Fruit fly (Drosophila melanogaster) whole organism, embryonic: ENCODE results near the gene msl-3.

Experiments used
- CG10366 ChIP-seq: fragments of 200-800 bp; sonication (Bioruptor generic); IDR thresholded peaks from 2 replicates; pipeline ENCODE4 v1.3.6; 2022; ENCODE audit warnings: missing biosample characterization, missing genetic modification characterization
- CG10431 ChIP-seq: fragments of 200-800 bp; sonication (Bioruptor generic); optimal IDR thresholded peaks from 3 replicates; lab custom pipeline; 2018; ENCODE audit warnings: missing biosample characterization, mild to moderate bottlenecking, missing genetic modification characterization
- CG10654 ChIP-seq: fragments of 200-800 bp; sonication (Bioruptor generic); optimal IDR thresholded peaks from 2 replicates; lab custom pipeline; 2016; ENCODE audit warnings: missing biosample characterization, missing genetic modification characterization
- CG11504 ChIP-seq: fragments of 200-800 bp; sonication (Bioruptor generic); optimal IDR thresholded peaks from 3 replicates; lab custom pipeline; 2019; ENCODE audit warnings: missing biosample characterization, mild to moderate bottlenecking, missing genetic modification characterization, moderate library complexity
- CG15479 ChIP-seq: fragments of 200-800 bp; sonication (Bioruptor generic); optimal IDR thresholded peaks from 3 replicates; lab custom pipeline; 2019; ENCODE audit warnings: missing biosample characterization, mild to moderate bottlenecking, missing genetic modification characterization, moderate library complexity
- CG17385 ChIP-seq: fragments of 200-800 bp; sonication (Bioruptor generic); optimal IDR thresholded peaks from 3 replicates; lab custom pipeline; 2018; ENCODE audit warnings: missing biosample characterization, mild to moderate bottlenecking, missing genetic modification characterization
- CG17912 ChIP-seq: fragments of 200-800 bp; sonication (Bioruptor generic); optimal IDR thresholded peaks from 2 replicates; lab custom pipeline; 2018; ENCODE audit warnings: missing biosample characterization, mild to moderate bottlenecking, missing genetic modification characterization
- CG2116 ChIP-seq: fragments of 200-800 bp; sonication (Bioruptor generic); optimal IDR thresholded peaks from 3 replicates; lab custom pipeline; 2018; ENCODE audit warnings: missing biosample characterization, mild to moderate bottlenecking, missing genetic modification characterization
- CG31224 ChIP-seq: fragments of 200-800 bp; sonication (Bioruptor generic); IDR thresholded peaks from 2 replicates; pipeline ENCODE4 v1.3.6; 2022; ENCODE audit warnings: missing biosample characterization, missing genetic modification characterization
- CG34224 ChIP-seq: fragments of 200-800 bp; sonication (Bioruptor generic); IDR thresholded peaks from 3 replicates; pipeline ENCODE4 v1.3.6; 2022; ENCODE audit warnings: missing biosample characterization, missing genetic modification characterization; ENCODE audit not compliant: partially characterized antibody
- CG4424 ChIP-seq: fragments of 200-800 bp; sonication (Bioruptor generic); optimal IDR thresholded peaks from 3 replicates; lab custom pipeline; 2016; ENCODE audit warnings: missing biosample characterization, missing genetic modification characterization
- CG6683 ChIP-seq: fragments of 200-800 bp; sonication (Bioruptor generic); optimal IDR thresholded peaks from 2 replicates; lab custom pipeline; 2017; ENCODE audit warnings: missing biosample characterization, mild to moderate bottlenecking, missing genetic modification characterization, missing genetic modification reagents
- CHES-1-like ChIP-seq: fragments of 200-800 bp; sonication (Bioruptor generic); optimal IDR thresholded peaks from 2 replicates; lab custom pipeline; 2016; ENCODE audit warnings: missing biosample characterization, missing genetic modification characterization
- Camta ChIP-seq: fragments of 200-800 bp; sonication (Bioruptor generic); optimal IDR thresholded peaks from 2 replicates; lab custom pipeline; 2016; ENCODE audit warnings: missing biosample characterization, missing genetic modification characterization
- Neu2 ChIP-seq: fragments of 200-800 bp; sonication (Bioruptor generic); optimal IDR thresholded peaks from 3 replicates; lab custom pipeline; 2016; ENCODE audit warnings: missing biosample characterization, missing genetic modification characterization, borderline replicate concordance
- NfI ChIP-seq: fragments of 200-800 bp; sonication (Bioruptor generic); optimal IDR thresholded peaks from 3 replicates; lab custom pipeline; 2018; ENCODE audit warnings: missing biosample characterization, mild to moderate bottlenecking, missing genetic modification characterization, moderate library complexity
- PHDP ChIP-seq: fragments of 200-800 bp; sonication (Bioruptor generic); optimal IDR thresholded peaks from 3 replicates; lab custom pipeline; 2018; ENCODE audit warnings: missing biosample characterization, mild to moderate bottlenecking, missing genetic modification characterization, moderate library complexity
- Poxn ChIP-seq: fragments of 200-800 bp; sonication (Bioruptor generic); IDR thresholded peaks from 2 replicates; pipeline ENCODE4 v1.3.6; 2022; ENCODE audit warnings: missing biosample characterization, missing genetic modification characterization
- Six4 ChIP-seq: fragments of 200-800 bp; sonication (Bioruptor generic); optimal IDR thresholded peaks from 2 replicates; lab custom pipeline; 2016; ENCODE audit warnings: missing biosample characterization, missing genetic modification characterization
- Sox102F ChIP-seq: fragments of 200-800 bp; sonication (Bioruptor generic); optimal IDR thresholded peaks from 2 replicates; lab custom pipeline; 2018; ENCODE audit warnings: missing biosample characterization, mild to moderate bottlenecking, missing genetic modification characterization, moderate library complexity
- Stat92E ChIP-seq, 3 experiments: fragments of >200 bp in 2 of 3; fragments of 200-800 bp in 1 of 3; sonication (Bioruptor generic) in 1 of 3; optimal IDR thresholded peaks; 2 replicates each; lab custom pipeline; 2017 to 2019; ENCODE audit warnings: missing biosample characterization in 3 of 3, missing genetic modification characterization in 3 of 3, mild to moderate bottlenecking in 1 of 3, moderate library complexity in 1 of 3
- Trl ChIP-seq, 3 experiments: fragments of >200 bp in 2 of 3; fragments of 200-800 bp in 1 of 3; sonication (Bioruptor generic) in 1 of 3; optimal IDR thresholded peaks; 2 replicates in 1 of 3; 3 replicates in 2 of 3; lab custom pipeline; 2016 to 2017; ENCODE audit warnings: missing biosample characterization in 1 of 3, missing genetic modification characterization in 1 of 3
- Xrp1 ChIP-seq: fragments of 200-800 bp; sonication (Bioruptor generic); IDR thresholded peaks from 2 replicates; pipeline ENCODE4 v1.3.6; 2022; ENCODE audit warnings: missing biosample characterization, missing genetic modification characterization
- YL-1 ChIP-seq: fragments of 200-800 bp; sonication (Bioruptor generic); optimal IDR thresholded peaks from 3 replicates; lab custom pipeline; 2017; ENCODE audit warnings: missing biosample characterization, mild to moderate bottlenecking, missing genetic modification characterization
- aop ChIP-seq: fragments of 200-800 bp; sonication (Bioruptor generic); IDR thresholded peaks from 2 replicates; pipeline ENCODE4 v1.3.6; 2022; ENCODE audit warnings: missing biosample characterization, missing genetic modification characterization
- bsh ChIP-seq, 2 experiments: fragments of 200-800 bp; sonication (Bioruptor generic); optimal IDR thresholded peaks; 2 replicates each; lab custom pipeline; 2017 to 2018; ENCODE audit warnings: mild to moderate bottlenecking in 2 of 2, missing biosample characterization in 2 of 2, missing genetic modification characterization in 2 of 2, moderate library complexity in 1 of 2
- cad ChIP-seq: fragments of >200 bp; optimal IDR thresholded peaks from 2 replicates; lab custom pipeline; 2017; ENCODE audit warnings: missing biosample characterization, missing genetic modification characterization
- chinmo ChIP-seq: fragments of 200-800 bp; sonication (Bioruptor generic); IDR thresholded peaks from 4 replicates; pipeline ENCODE4 v1.3.6; 2022; ENCODE audit warnings: missing biosample characterization, missing genetic modification characterization; ENCODE audit not compliant: partially characterized antibody
- dmrt11E ChIP-seq: fragments of 200-800 bp; sonication (Bioruptor generic); optimal IDR thresholded peaks from 3 replicates; lab custom pipeline; 2018; ENCODE audit warnings: missing biosample characterization, mild to moderate bottlenecking, missing genetic modification characterization, moderate library complexity
- dpn ChIP-seq, 2 experiments: fragments of 200-800 bp; sonication (Bioruptor generic); optimal IDR thresholded peaks; 3 replicates each; lab custom pipeline; 2016; ENCODE audit warnings: missing biosample characterization in 2 of 2, missing genetic modification characterization in 2 of 2
- ewg ChIP-seq: fragments of 200-800 bp; sonication (Bioruptor generic); optimal IDR thresholded peaks from 3 replicates; lab custom pipeline; 2017; ENCODE audit warnings: mild to moderate bottlenecking, missing biosample characterization, missing genetic modification reagents, missing genetic modification characterization
- gcm2 ChIP-seq: fragments of 200-800 bp; sonication (Bioruptor generic); optimal IDR thresholded peaks from 2 replicates; lab custom pipeline; 2016; ENCODE audit warnings: missing biosample characterization, missing genetic modification characterization
- gsb-n ChIP-seq: fragments of 200-800 bp; sonication (Bioruptor generic); optimal IDR thresholded peaks from 3 replicates; lab custom pipeline; 2018; ENCODE audit warnings: missing biosample characterization, mild to moderate bottlenecking, missing genetic modification characterization
- hbn ChIP-seq: fragments of 200-800 bp; sonication (Bioruptor generic); IDR thresholded peaks from 2 replicates; pipeline ENCODE4 v1.3.6; 2022; ENCODE audit warnings: missing biosample characterization, missing genetic modification characterization; ENCODE audit not compliant: partially characterized antibody
- inv ChIP-seq: fragments of 200-800 bp; sonication (Bioruptor generic); IDR thresholded peaks from 2 replicates; pipeline ENCODE4 v1.3.6; 2022; ENCODE audit warnings: missing biosample characterization, missing genetic modification characterization; ENCODE audit not compliant: partially characterized antibody
- ken ChIP-seq: fragments of 200-800 bp; sonication (Bioruptor generic); IDR thresholded peaks from 3 replicates; pipeline ENCODE4 v1.3.6; 2022; ENCODE audit warnings: missing biosample characterization, missing genetic modification characterization
- lola ChIP-seq, 3 experiments: fragments of >200 bp in 2 of 3; fragments of 200-800 bp in 1 of 3; sonication (Bioruptor generic) in 1 of 3; optimal IDR thresholded peaks; 2 replicates each; lab custom pipeline; 2017 to 2019; ENCODE audit warnings: missing biosample characterization in 3 of 3, missing genetic modification characterization in 3 of 3, mild to moderate bottlenecking in 1 of 3, moderate library complexity in 1 of 3
- oc ChIP-seq: fragments of 200-800 bp; sonication (Bioruptor generic); optimal IDR thresholded peaks from 2 replicates; lab custom pipeline; 2018; ENCODE audit warnings: missing biosample characterization, mild to moderate bottlenecking, missing genetic modification characterization, moderate library complexity
- odd ChIP-seq: fragments of 200-800 bp; sonication (Bioruptor generic); optimal IDR thresholded peaks from 2 replicates; lab custom pipeline; 2017; ENCODE audit warnings: missing biosample characterization, mild to moderate bottlenecking, missing genetic modification characterization
- onecut ChIP-seq: fragments of 200-800 bp; sonication (Bioruptor generic); IDR thresholded peaks from 2 replicates; pipeline ENCODE4 v1.3.6; 2022; ENCODE audit warnings: missing biosample characterization, missing genetic modification characterization
- pan ChIP-seq, 4 experiments: fragments of >200 bp in 3 of 4; fragments of 200-800 bp in 1 of 4; sonication (Bioruptor generic) in 1 of 4; optimal IDR thresholded peaks in 3 of 4; IDR thresholded peaks in 1 of 4; 2 replicates each; pipeline versions ENCODE4 v1.3.6 to Lab custom; 2017 to 2022; ENCODE audit warnings: missing biosample characterization in 2 of 4, missing genetic modification characterization in 2 of 4, mixed read lengths in 1 of 4
- pum ChIP-seq: fragments of 200-800 bp; sonication (Bioruptor generic); optimal IDR thresholded peaks from 2 replicates; lab custom pipeline; 2016; ENCODE audit warnings: missing biosample characterization, missing genetic modification characterization
- sens-2 ChIP-seq: fragments of 200-800 bp; sonication (Bioruptor generic); IDR thresholded peaks from 2 replicates; pipeline ENCODE4 v1.3.6; 2022; ENCODE audit warnings: missing biosample characterization, missing genetic modification characterization
- sisA ChIP-seq: fragments of 200-800 bp; sonication (Bioruptor generic); IDR thresholded peaks from 2 replicates; pipeline ENCODE4 v1.3.6; 2022; ENCODE audit warnings: missing biosample characterization, missing genetic modification characterization
- tll ChIP-seq, 2 experiments: fragments of 200-800 bp in 1 of 2; fragments of >200 bp in 1 of 2; sonication (Bioruptor generic) in 1 of 2; optimal IDR thresholded peaks; 2 replicates each; lab custom pipeline; 2017 to 2019; ENCODE audit warnings: missing biosample characterization in 2 of 2, missing genetic modification characterization in 2 of 2, mild to moderate bottlenecking in 1 of 2, moderate library complexity in 1 of 2
- unc-4 ChIP-seq: fragments of 200-800 bp; sonication (Bioruptor generic); IDR thresholded peaks from 2 replicates; pipeline ENCODE4 v1.3.6; 2022; ENCODE audit warnings: missing biosample characterization, missing genetic modification characterization; ENCODE audit not compliant: partially characterized antibody
- wor ChIP-seq: fragments of 200-800 bp; sonication (Bioruptor generic); IDR thresholded peaks from 2 replicates; pipeline ENCODE4 v1.3.6; 2022; ENCODE audit warnings: missing biosample characterization, missing genetic modification characterization
- zf30C ChIP-seq: fragments of 200-800 bp; sonication (Bioruptor generic); optimal IDR thresholded peaks from 3 replicates; lab custom pipeline; 2018; ENCODE audit warnings: missing biosample characterization, mild to moderate bottlenecking, missing genetic modification characterization

Gene msl-3

dm6 chr3L:7090764-7091163 lies 34.6 kb downstream of the msl-3 start (continued):
- no peak for TF ChIP-seq inv (GFP tag; lab: Robert Waterston, UW)
- TF ChIP-seq dmrt11E = no peak
- no peak for TF ChIP-seq CG34224 (GFP tag; lab: Robert Waterston, UW)
- no peak for TF ChIP-seq Stat92E (GFP tag; optimal IDR thresholded peaks at IDR 0.05; lab: Kevin White, UChicago)
- peak; percentile 76 for TF ChIP-seq sisA
- peak; percentile 57 to 74 for TF ChIP-seq dpn (GFP tag; optimal IDR thresholded peaks at IDR 0.05; lab: Kevin White, UChicago)
- TF ChIP-seq oc (tag; lab: Kevin White, UChicago) = peak; percentile 17
- peak; percentile 28 for TF ChIP-seq PHDP (tag; lab: Kevin White, UChicago)
- TF ChIP-seq YL-1 (GFP tag; lab: Kevin White, UChicago) = no peak
- no peak for TF ChIP-seq CG17912 (GFP tag; lab: Kevin White, UChicago)
- peak in 1 of 2 experiments; percentile 43 for TF ChIP-seq bsh (GFP tag; optimal IDR thresholded peaks at IDR 0.05; lab: Kevin White, UChicago)
- TF ChIP-seq tll (GFP tag; optimal IDR thresholded peaks at IDR 0.05; lab: Kevin White, UChicago) = no peak
- TF ChIP-seq CG10654 (GFP tag; lab: Kevin White, UChicago) = peak; percentile 58
- TF ChIP-seq sens-2 (GFP tag; lab: Robert Waterston, UW) = no peak; the same call in 1 of the 2 replicates
- peak; percentile 34 for TF ChIP-seq NfI (GFP tag; lab: Kevin White, UChicago)
- TF ChIP-seq CG10366 = peak; percentile 58
- TF ChIP-seq CG6683 (GFP tag; lab: Kevin White, UChicago) = peak; percentile 24
- peak; percentile 2 for TF ChIP-seq ewg
- no peak for TF ChIP-seq CG2116 (GFP tag; lab: Kevin White, UChicago)
- TF ChIP-seq pan (optimal IDR thresholded peaks at IDR 0.05; lab: Kevin White, UChicago) = no peak
- TF ChIP-seq pan (GFP tag; optimal IDR thresholded peaks at IDR 0.05 in 1 of 2, IDR thresholded peaks at IDR 0.05 in 1 of 2) = peak in 1 of 2 experiments; percentile 89
- peak; percentile 25 for TF ChIP-seq odd
- no peak for TF ChIP-seq CG15479 (GFP tag; lab: Kevin White, UChicago)
- TF ChIP-seq Camta (GFP tag; lab: Kevin White, UChicago) = peak; percentile 77
- TF ChIP-seq CG31224 (GFP tag; lab: Robert Waterston, UW) = no peak
- no peak for TF ChIP-seq aop
- no peak for TF ChIP-seq chinmo
- TF ChIP-seq cad (GFP tag; lab: Kevin White, UChicago) = no peak
- no peak for TF ChIP-seq zf30C (GFP tag; lab: Kevin White, UChicago)
- TF ChIP-seq Xrp1 (GFP tag; lab: Robert Waterston, UW) = peak; percentile 76
- no peak for TF ChIP-seq gcm2
- peak; percentile 25 for TF ChIP-seq Six4 (GFP tag; lab: Kevin White, UChicago)
- peak; percentile 5 for TF ChIP-seq gsb-n (tag; lab: Kevin White, UChicago)
- peak; percentile 39; the same call in 1 of the 3 replicates for TF ChIP-seq ken
- TF ChIP-seq Neu2 (GFP tag; lab: Kevin White, UChicago) = no peak
- peak; percentile 52 for TF ChIP-seq CG17385 (GFP tag; lab: Kevin White, UChicago)
- TF ChIP-seq Poxn (GFP tag; lab: Robert Waterston, UW) = no peak
- no peak for TF ChIP-seq Trl (optimal IDR thresholded peaks at IDR 0.05; lab: Kevin White, UChicago)
- peak; percentile 50 for TF ChIP-seq Trl (GFP tag; optimal IDR thresholded peaks at IDR 0.05; lab: Kevin White, UChicago)
- peak; percentile 69 for TF ChIP-seq CG4424 (GFP tag; lab: Kevin White, UChicago)
- peak; percentile 85 for TF ChIP-seq CG11504 (tag; lab: Kevin White, UChicago)
- 0 out of 2 replicates have a peak, but pooled peaks have one; percentile 29 for TF ChIP-seq wor (GFP tag; lab: Robert Waterston, UW)
- no peak for TF ChIP-seq lola (GFP tag; optimal IDR thresholded peaks at IDR 0.05; lab: Kevin White, UChicago)
- no peak for TF ChIP-seq unc-4 (GFP tag; lab: Robert Waterston, UW)
- TF ChIP-seq pum (GFP tag; lab: Kevin White, UChicago) = peak; percentile 48
- no peak for TF ChIP-seq CG10431 (GFP tag; lab: Kevin White, UChicago)
- peak; percentile 59 for TF ChIP-seq onecut (GFP tag; lab: Robert Waterston, UW)
- no peak for TF ChIP-seq CHES-1-like (GFP tag; lab: Kevin White, UChicago)
- TF ChIP-seq Sox102F = peak; percentile 74
- no peak for TF ChIP-seq hbn (GFP tag; lab: Robert Waterston, UW)
